Worm (Caenorhabditis elegans) whole organism, L2 larva: ENCODE data around the gene let-716.

Experiments used
- R02D3.7 ChIP-seq: fragments of 150-350 bp; optimal IDR thresholded peaks from 2 replicates; lab custom pipeline; 2014; ENCODE audit warnings: missing biosample characterization, missing genetic modification characterization
- ZK546.5 ChIP-seq: sonication (generic microtip); optimal IDR thresholded peaks from 2 replicates; lab custom pipeline; 2017; ENCODE audit warnings: missing biosample characterization, missing genetic modification characterization
- aly-2 ChIP-seq: fragments of 150-350 bp; optimal IDR thresholded peaks from 2 replicates; lab custom pipeline; 2014; ENCODE audit warnings: missing biosample characterization, missing genetic modification characterization
- ama-1 ChIP-seq: fragments of 150-350 bp; optimal IDR thresholded peaks from 2 replicates; lab custom pipeline; 2018; ENCODE audit warnings: inconsistent platforms
- blmp-1 ChIP-seq: sonication (generic microtip); optimal IDR thresholded peaks from 2 replicates; lab custom pipeline; 2017; ENCODE audit warnings: missing genetic modification characterization, mild to moderate bottlenecking, missing compliant biosample characterization, antibody characterized with exemption, moderate library complexity; ENCODE audit not compliant: insufficient read depth
- crh-2 ChIP-seq: sonication (generic microtip); optimal IDR thresholded peaks from 2 replicates; lab custom pipeline; 2017; ENCODE audit warnings: missing biosample characterization, missing genetic modification characterization
- dmd-4 ChIP-seq: sonication (generic microtip); optimal IDR thresholded peaks from 2 replicates; lab custom pipeline; 2017; ENCODE audit warnings: missing biosample characterization, missing genetic modification characterization
- egl-27 ChIP-seq: sonication (generic microtip); optimal IDR thresholded peaks from 3 replicates; lab custom pipeline; 2017; ENCODE audit warnings: missing biosample characterization, missing genetic modification reagents, missing genetic modification characterization
- elt-3 ChIP-seq: sonication (generic microtip); optimal IDR thresholded peaks from 2 replicates; lab custom pipeline; 2017; ENCODE audit warnings: missing biosample characterization, missing genetic modification characterization
- fos-1 ChIP-seq: fragments of 150-350 bp; optimal IDR thresholded peaks from 2 replicates; lab custom pipeline; 2014; ENCODE audit warnings: missing biosample characterization, missing genetic modification characterization
- lin-11 ChIP-seq: fragments of 150-350 bp; sonication (generic microtip); optimal IDR thresholded peaks from 2 replicates; lab custom pipeline; 2014; ENCODE audit warnings: missing biosample characterization, missing genetic modification characterization, inconsistent platforms, mixed read lengths
- lin-13 ChIP-seq: fragments of 150-350 bp; optimal IDR thresholded peaks from 2 replicates; lab custom pipeline; 2014; ENCODE audit warnings: missing biosample characterization, missing genetic modification reagents, missing genetic modification characterization
- lsy-2 ChIP-seq, 2 experiments: fragments of 150-350 bp in 1 of 2; sonication (generic microtip) in 1 of 2; optimal IDR thresholded peaks; 2 replicates each; lab custom pipeline; 2014 to 2017; ENCODE audit warnings: missing biosample characterization in 2 of 2, missing genetic modification characterization in 2 of 2
- mbf-1 ChIP-seq: sonication (generic microtip); optimal IDR thresholded peaks from 2 replicates; lab custom pipeline; 2017; ENCODE audit warnings: missing biosample characterization, missing genetic modification characterization
- mdl-1 ChIP-seq, 2 experiments: fragments of 150-350 bp in 1 of 2; sonication (generic microtip) in 1 of 2; optimal IDR thresholded peaks; 2 replicates each; lab custom pipeline; 2017; ENCODE audit warnings: missing biosample characterization in 2 of 2, missing genetic modification characterization in 2 of 2
- nhr-10 ChIP-seq: sonication (generic microtip); optimal IDR thresholded peaks from 2 replicates; lab custom pipeline; 2017; ENCODE audit warnings: missing biosample characterization, missing genetic modification characterization
- nhr-11 ChIP-seq: fragments of 150-350 bp; optimal IDR thresholded peaks from 2 replicates; lab custom pipeline; 2014; ENCODE audit warnings: missing biosample characterization, missing genetic modification characterization
- nhr-129 ChIP-seq: fragments of 150-350 bp; optimal IDR thresholded peaks from 2 replicates; lab custom pipeline; 2014; ENCODE audit warnings: missing biosample characterization, missing genetic modification characterization
- nhr-21 ChIP-seq: fragments of 150-350 bp; optimal IDR thresholded peaks from 2 replicates; lab custom pipeline; 2014; ENCODE audit warnings: missing biosample characterization, missing genetic modification characterization
- nhr-23 ChIP-seq: fragments of 150-350 bp; optimal IDR thresholded peaks from 2 replicates; lab custom pipeline; 2014; ENCODE audit warnings: missing biosample characterization, missing genetic modification reagents, missing genetic modification characterization
- peb-1 ChIP-seq: fragments of 150-350 bp; optimal IDR thresholded peaks from 2 replicates; lab custom pipeline; 2014; ENCODE audit warnings: missing biosample characterization, missing genetic modification characterization
- sem-4 ChIP-seq: fragments of 150-350 bp; optimal IDR thresholded peaks from 2 replicates; lab custom pipeline; 2014; ENCODE audit warnings: missing biosample characterization, missing genetic modification reagents, missing genetic modification characterization
- sma-9 ChIP-seq, 2 experiments: fragments of 150-350 bp in 1 of 2; sonication (generic microtip) in 1 of 2; optimal IDR thresholded peaks; 2 replicates each; lab custom pipeline; 2014 to 2016; ENCODE audit warnings: missing genetic modification characterization in 2 of 2, mild to moderate bottlenecking in 1 of 2, missing biosample characterization in 1 of 2, missing compliant biosample characterization in 1 of 2, missing genetic modification reagents in 1 of 2, moderate library complexity in 1 of 2
- unc-55 ChIP-seq: fragments of 150-350 bp; sonication (generic microtip); optimal IDR thresholded peaks from 3 replicates; lab custom pipeline; 2014; ENCODE audit warnings: missing biosample characterization, missing genetic modification reagents, missing genetic modification characterization
- unc-62 ChIP-seq: fragments of 150-350 bp; optimal IDR thresholded peaks from 2 replicates; lab custom pipeline; 2014; ENCODE audit warnings: missing biosample characterization, missing genetic modification reagents, missing genetic modification characterization
- ztf-11 ChIP-seq: sonication (generic microtip); optimal IDR thresholded peaks from 2 replicates; lab custom pipeline; 2017; ENCODE audit warnings: missing biosample characterization, missing genetic modification characterization
- ztf-4 ChIP-seq: fragments of 150-350 bp; optimal IDR thresholded peaks from 2 replicates; lab custom pipeline; 2014; ENCODE audit warnings: missing biosample characterization, missing genetic modification characterization

let-716 gene

DNA sequence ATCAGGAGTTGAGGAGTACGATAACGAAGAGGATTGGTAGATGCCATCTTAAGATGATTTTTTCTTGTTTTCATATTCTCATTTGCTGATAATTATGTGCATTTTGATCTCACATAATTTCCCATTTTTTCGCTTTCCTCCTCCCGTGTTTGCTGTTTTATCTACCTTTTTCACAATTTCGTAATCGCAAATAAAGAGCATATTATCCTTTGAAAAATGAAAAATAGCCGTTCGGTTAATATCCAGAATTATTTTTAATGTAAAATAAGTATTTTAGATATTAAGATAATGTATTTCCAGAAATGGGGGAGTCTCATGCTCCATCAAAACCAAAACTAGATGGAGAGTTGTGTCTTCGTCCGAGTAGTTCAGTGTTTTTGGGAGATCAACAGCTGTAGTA is 49.6 kb downstream of the let-716 start, which contains the start of gene vps-16:
TSS of gene vps-16 (plus strand) at position 301 of the 400 bp plus-strand sequence.
- no peak for TF ChIP-seq crh-2 (tag; lab: Kevin White, UChicago)
- no peak for TF ChIP-seq nhr-23 (tag; lab: Kevin White, UChicago)
- TF ChIP-seq nhr-129 (tag; lab: Kevin White, UChicago): no peak
- no peak for TF ChIP-seq aly-2 (tag; lab: Kevin White, UChicago)
- TF ChIP-seq ztf-4: no peak
- no peak for TF ChIP-seq lin-13 (GFP tag; lab: Kevin White, UChicago)
- no peak for TF ChIP-seq egl-27 (tag; lab: Kevin White, UChicago)
- no peak for TF ChIP-seq nhr-10 (tag; lab: Kevin White, UChicago)
- no peak for TF ChIP-seq ztf-11 (tag; lab: Kevin White, UChicago)
- TF ChIP-seq elt-3 (tag; lab: Kevin White, UChicago): no peak
- TF ChIP-seq blmp-1 (tag; lab: Kevin White, UChicago): no peak
- no peak for TF ChIP-seq R02D3.7
- TF ChIP-seq mbf-1 (tag; lab: Kevin White, UChicago): no peak
- TF ChIP-seq fos-1 (tag; lab: Kevin White, UChicago): no peak
- no peak for TF ChIP-seq sem-4 (tag; lab: Kevin White, UChicago)
- TF ChIP-seq, all 48 proteins: peak for 0

DNA sequence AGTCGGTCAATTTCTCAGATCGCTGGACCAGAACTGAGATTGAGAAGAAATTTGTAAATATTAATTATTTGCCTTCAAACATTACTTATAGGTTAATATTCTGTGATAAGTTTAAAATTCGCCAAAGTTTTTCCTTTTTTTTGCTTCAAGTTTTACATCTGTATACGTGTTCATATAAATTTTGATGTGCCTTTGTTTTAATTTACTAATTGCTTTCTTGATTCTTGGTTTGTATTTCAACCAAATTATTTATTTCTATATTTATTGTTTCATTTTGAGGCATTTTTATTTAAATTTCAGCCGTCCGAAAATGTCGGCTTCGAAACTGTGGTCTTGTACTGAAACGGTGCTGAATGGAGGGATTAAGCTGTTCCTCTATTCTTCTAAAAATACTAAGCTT is 53.0 kb downstream of the let-716 start, which contains the start of gene C05D11.1:
TSS of gene C05D11.1 (plus strand) at position 301 of the 400 bp plus-strand sequence.
- no peak for TF ChIP-seq peb-1 (tag; lab: Kevin White, UChicago)
- no peak for TF ChIP-seq sma-9 (GFP tag; optimal IDR thresholded peaks at IDR 0.05; lab: Kevin White, UChicago)
- no peak for TF ChIP-seq sma-9 (tag; optimal IDR thresholded peaks at IDR 0.05; lab: Kevin White, UChicago)
- TF ChIP-seq mdl-1 (tag; optimal IDR thresholded peaks at IDR 0.05; lab: Kevin White, UChicago): no peak
- no peak for TF ChIP-seq crh-2 (tag; lab: Kevin White, UChicago)
- no peak for TF ChIP-seq ama-1 (lab: Kevin White, UChicago)
- no peak for TF ChIP-seq lsy-2 (tag; optimal IDR thresholded peaks at IDR 0.05; lab: Kevin White, UChicago)
- no peak for TF ChIP-seq unc-55 (GFP tag; lab: Kevin White, UChicago)
- no peak for TF ChIP-seq ZK546.5 (tag; lab: Kevin White, UChicago)
- TF ChIP-seq nhr-21 (tag; lab: Kevin White, UChicago): no peak
- no peak for TF ChIP-seq dmd-4 (tag; lab: Kevin White, UChicago)
- TF ChIP-seq lin-11 (tag; lab: Kevin White, UChicago): no peak
- no peak for TF ChIP-seq unc-62 (GFP tag; lab: Kevin White, UChicago)
- no peak for TF ChIP-seq egl-27 (tag; lab: Kevin White, UChicago)
- no peak for TF ChIP-seq nhr-11 (tag; lab: Kevin White, UChicago)
